Worm (Caenorhabditis elegans) whole organism, mixed stage, embryonic: Measurements from ENCODE around the gene vap-1.

Experiments used
- ceh-39 ChIP-seq: fragments of 150-350 bp; optimal IDR thresholded peaks from 2 replicates; lab custom pipeline; 2014; ENCODE audit warnings: missing biosample characterization, missing genetic modification characterization
- ceh-43 ChIP-seq: fragments of 200-800 bp; sonication (Bioruptor generic); optimal IDR thresholded peaks from 2 replicates; lab custom pipeline; 2018; ENCODE audit warnings: mild to moderate bottlenecking, missing genetic modification characterization, moderate library complexity, missing compliant biosample characterization
- elt-3 ChIP-seq: fragments of 150-350 bp; optimal IDR thresholded peaks from 2 replicates; lab custom pipeline; 2014; ENCODE audit warnings: missing biosample characterization, missing genetic modification characterization
- flh-1 ChIP-seq: fragments of 200-800 bp; sonication (Bioruptor generic); optimal IDR thresholded peaks from 2 replicates; lab custom pipeline; 2018; ENCODE audit warnings: mild to moderate bottlenecking, missing genetic modification characterization, moderate library complexity, missing compliant biosample characterization
- lsy-2 ChIP-seq: fragments of 150-350 bp; optimal IDR thresholded peaks from 2 replicates; lab custom pipeline; 2014; ENCODE audit warnings: missing biosample characterization, missing genetic modification characterization
- mls-2 ChIP-seq: sonication (generic microtip); optimal IDR thresholded peaks from 2 replicates; lab custom pipeline; 2016; ENCODE audit warnings: mild to moderate bottlenecking, missing genetic modification characterization, moderate library complexity, missing compliant biosample characterization
- nhr-76 ChIP-seq: sonication (generic microtip); optimal IDR thresholded peaks from 2 replicates; lab custom pipeline; 2017; ENCODE audit warnings: missing biosample characterization, missing genetic modification characterization
- pha-4 ChIP-seq: fragments of 150-350 bp; optimal IDR thresholded peaks from 2 replicates; lab custom pipeline; 2018; ENCODE audit warnings: missing biosample characterization, missing genetic modification reagents, missing genetic modification characterization
- snpc-4 ChIP-seq: fragments of 150-350 bp; optimal IDR thresholded peaks from 2 replicates; lab custom pipeline; 2014; ENCODE audit warnings: missing biosample characterization, missing genetic modification characterization
- tbx-8 ChIP-seq: fragments of 200-800 bp; sonication (Bioruptor generic); optimal IDR thresholded peaks from 2 replicates; lab custom pipeline; 2018; ENCODE audit warnings: mild to moderate bottlenecking, missing genetic modification characterization, moderate library complexity, missing compliant biosample characterization
- unc-62 ChIP-seq: fragments of 150-350 bp; optimal IDR thresholded peaks from 2 replicates; lab custom pipeline; 2014; ENCODE audit warnings: missing biosample characterization, missing genetic modification reagents, missing genetic modification characterization

DNA sequence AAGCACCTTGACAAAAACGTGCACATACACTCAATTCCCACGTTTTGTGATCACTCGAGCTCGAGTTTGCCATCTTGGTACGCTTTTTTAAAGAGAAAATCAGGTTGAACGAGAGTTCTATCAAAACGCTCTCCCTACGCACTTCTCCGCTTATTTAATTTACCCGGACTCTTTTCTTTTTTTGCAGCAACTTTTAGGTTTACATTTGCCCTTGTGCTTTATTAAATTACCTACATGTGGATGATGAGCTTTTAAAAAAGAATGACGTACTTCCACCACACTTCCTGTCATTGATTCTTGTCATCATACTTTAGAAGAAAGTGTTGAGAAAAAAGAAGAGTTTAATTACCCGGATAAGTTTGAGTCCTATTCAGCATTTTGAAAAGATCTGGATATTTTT, 44.3 kb downstream of the vap-1 start:
- TF ChIP-seq snpc-4 (no peak), lsy-2 (tag; lab: Kevin White, UChicago) (no peak), ceh-43 (GFP tag; lab: Kevin White, UChicago) (no peak), flh-1 (GFP tag; lab: Kevin White, UChicago) (no peak), nhr-76 (tag; lab: Kevin White, UChicago) (no peak), tbx-8 (GFP tag; lab: Kevin White, UChicago) (no peak), unc-62 (GFP tag; lab: Kevin White, UChicago) (no peak), mls-2 (tag; lab: Kevin White, UChicago) (no peak), elt-3 (tag; lab: Kevin White, UChicago) (no peak), pha-4 (tag; lab: Kevin White, UChicago) (no peak), ceh-39 (no peak)
